Worm (Caenorhabditis elegans): ENCODE results near the gene irld-51.
A peak's percentile ranks its signal among the peaks of the same experiment; 100 is the strongest.

The irld-51 gene

DNA sequence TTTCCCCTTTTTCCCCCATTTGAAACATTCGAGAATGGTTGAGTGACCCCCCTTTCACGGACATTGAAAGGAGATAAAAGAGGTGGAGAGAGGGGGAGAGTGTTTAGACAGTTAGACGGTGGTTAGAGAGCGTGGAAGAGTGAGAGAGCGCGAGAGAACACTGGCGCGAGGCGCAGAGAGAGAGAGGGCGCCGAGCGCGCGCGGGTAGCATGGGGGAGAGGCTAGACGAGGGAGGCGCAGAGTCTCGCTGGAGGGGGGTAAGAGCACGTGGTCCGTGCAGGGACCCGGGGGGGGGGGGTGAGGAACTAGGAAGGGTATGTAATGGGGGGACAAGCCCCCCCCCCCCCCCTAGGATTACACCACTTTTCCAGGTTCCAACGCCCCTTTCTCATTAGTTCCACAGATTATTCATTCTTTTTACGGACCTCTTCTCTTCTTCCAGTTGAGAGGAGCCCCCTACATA, 21.4 kb upstream of the irld-51 start (continued):
- TF ChIP-seq attf-4 (tag; optimal IDR thresholded peaks at IDR 0.05): no peak
- peak; percentile 46 for TF ChIP-seq Y5F2A.4 (GFP tag; optimal IDR thresholded peaks at IDR 0.05)
- no peak for TF ChIP-seq Y48G9A.11 (GFP tag; IDR thresholded peaks at IDR 0.05)
- TF ChIP-seq zfp-2 (tag; optimal IDR thresholded peaks at IDR 0.05): no peak

DNA sequence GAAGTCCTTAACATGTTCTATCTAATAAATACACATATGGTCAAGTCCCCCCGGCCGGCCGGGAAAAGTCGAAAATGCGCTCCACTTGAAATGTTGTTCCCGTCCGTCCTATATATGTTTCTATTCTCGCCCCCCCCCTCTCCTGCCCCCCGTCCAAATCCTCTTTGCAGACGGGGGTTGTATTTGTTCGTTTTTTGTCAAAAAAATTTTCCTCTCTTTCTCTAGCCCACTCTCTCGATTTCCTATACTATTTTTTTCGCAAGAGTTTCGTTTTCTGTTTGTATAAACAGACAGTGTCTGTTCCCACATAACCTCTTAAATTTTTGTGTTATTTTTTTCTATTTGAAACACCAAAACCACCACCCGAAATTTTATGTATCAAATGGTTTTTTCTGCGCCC, 14.5 kb upstream of the irld-51 start:
- no peak for TF ChIP-seq snpc-4 (tag; optimal IDR thresholded peaks at IDR 0.05)
- no peak for TF ChIP-seq lin-13 (GFP tag; optimal IDR thresholded peaks at IDR 0.05)
- TF ChIP-seq tra-1 (GFP tag; IDR thresholded peaks at IDR 0.05): no peak
- 0 out of 2 replicates have a peak, but pooled peaks have one; percentile 10 for TF ChIP-seq hmg-1.1 (GFP tag; IDR thresholded peaks at IDR 0.05)
- TF ChIP-seq daf-12 (tag; optimal IDR thresholded peaks at IDR 0.05): no peak
- TF ChIP-seq ceh-44 (GFP tag; IDR thresholded peaks at IDR 0.05): no peak
- no peak for TF ChIP-seq ces-1 (GFP tag; optimal IDR thresholded peaks at IDR 0.05)
- TF ChIP-seq hlh-11 (tag; optimal IDR thresholded peaks at IDR 0.05): no peak
- TF ChIP-seq madf-9 (GFP tag; conservative IDR thresholded peaks at IDR 0.05): no peak
- TF ChIP-seq aly-2 (tag; optimal IDR thresholded peaks at IDR 0.05): no peak
- TF ChIP-seq zip-11 (GFP tag; IDR thresholded peaks at IDR 0.05): no peak
- TF ChIP-seq ZK337.2 (GFP tag; IDR thresholded peaks at IDR 0.05): no peak
- TF ChIP-seq lin-1 (GFP tag; IDR thresholded peaks at IDR 0.05): no peak
- TF ChIP-seq Y75B8A.6 (GFP tag; IDR thresholded peaks at IDR 0.05): no peak
- TF ChIP-seq ceh-32 (tag; optimal IDR thresholded peaks at IDR 0.05; ENCODE audit: poor library complexity): no peak
- peak; percentile 25 for TF ChIP-seq dve-1 (tag; optimal IDR thresholded peaks at IDR 0.05; ENCODE audit: insufficient read depth)
- TF ChIP-seq dmd-8 (GFP tag; IDR thresholded peaks at IDR 0.05): no peak
- TF ChIP-seq nhr-237 (tag; optimal IDR thresholded peaks at IDR 0.05): no peak
- no peak for TF ChIP-seq duxl-1 (tag; optimal IDR thresholded peaks at IDR 0.05; ENCODE audit: poor library complexity)
- TF ChIP-seq nhr-111 (GFP tag; optimal IDR thresholded peaks at IDR 0.05): no peak
- TF ChIP-seq arid-1 (GFP tag; conservative IDR thresholded peaks at IDR 0.05): no peak
- TF ChIP-seq gei-8 (GFP tag; optimal IDR thresholded peaks at IDR 0.05): no peak
- TF ChIP-seq mep-1 (tag; optimal IDR thresholded peaks at IDR 0.05): peak; percentile 12
- TF ChIP-seq zfp-2 (tag; optimal IDR thresholded peaks at IDR 0.05): no peak
- TF ChIP-seq pha-4 (GFP tag; IDR thresholded peaks at IDR 0.05): peak; percentile 29; the same call in 1 of the 2 replicates
- TF ChIP-seq pha-4 (tag; optimal IDR thresholded peaks at IDR 0.05): no peak
- no peak for TF ChIP-seq ZK546.5 (tag; optimal IDR thresholded peaks at IDR 0.05)
- TF ChIP-seq Y5F2A.4 (GFP tag; optimal IDR thresholded peaks at IDR 0.05): no peak
- TF ChIP-seq F44E2.7 (GFP tag; IDR thresholded peaks at IDR 0.05): no peak
- no peak for TF ChIP-seq unc-62 (GFP tag; optimal IDR thresholded peaks at IDR 0.05 in 1 of 2)
- no peak for TF ChIP-seq unc-62 (tag; optimal IDR thresholded peaks at IDR 0.05)
- no peak for TF ChIP-seq hlh-30 (tag; optimal IDR thresholded peaks at IDR 0.05; ENCODE audit: insufficient read depth)
- no peak for TF ChIP-seq mxl-2 (GFP tag; conservative IDR thresholded peaks at IDR 0.05)
- TF ChIP-seq nhr-102 (tag; optimal IDR thresholded peaks at IDR 0.05): no peak
- no peak for TF ChIP-seq ceh-82 (tag; optimal IDR thresholded peaks at IDR 0.05)
- no peak for TF ChIP-seq rbr-2 (tag; optimal IDR thresholded peaks at IDR 0.05)
- no peak for TF ChIP-seq F49E8.2 (tag; optimal IDR thresholded peaks at IDR 0.05; ENCODE audit: borderline replicate concordance)
- no peak for TF ChIP-seq T26A8.4 (GFP tag; IDR thresholded peaks at IDR 0.05)

DNA sequence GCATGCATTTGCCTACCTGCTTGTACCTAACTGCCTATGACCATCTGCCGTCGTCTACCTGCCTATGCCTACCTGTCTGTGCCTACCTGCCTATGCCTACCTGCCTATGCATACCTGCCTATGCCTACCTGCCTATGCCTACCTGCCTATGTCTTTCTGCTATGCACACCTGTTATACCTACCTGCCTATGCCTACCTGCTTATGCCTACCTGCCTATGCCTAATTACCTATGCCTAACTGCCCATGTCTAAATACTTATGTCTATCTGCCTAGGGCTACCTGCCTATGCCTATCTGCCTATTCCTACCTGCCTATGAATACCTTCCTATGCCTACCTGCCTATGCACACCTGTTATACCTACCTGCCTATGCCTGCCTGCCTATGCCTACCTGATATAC, 13.8 kb upstream of the irld-51 start:
- TF ChIP-seq Y5F2A.4 (GFP tag; optimal IDR thresholded peaks at IDR 0.05) (no peak), unc-62 (GFP tag; optimal IDR thresholded peaks at IDR 0.05 in 1 of 2) (peak in 1 of 2 experiments; percentile 61), unc-62 (tag; optimal IDR thresholded peaks at IDR 0.05) (no peak)
